Worm (Caenorhabditis elegans): ENCODE results near the gene nstp-6.
A peak's percentile ranks its signal among the peaks of the same experiment; 100 is the strongest.

nstp-6 gene

ce11 chrIV:3514467-3514866, 32.9 kb downstream of the nstp-6 start, which contains the start of gene tsg-101:
TSS of gene tsg-101 (minus strand) at chrIV:3514567.
- no peak for TF ChIP-seq nhr-76 (tag; optimal IDR thresholded peaks at IDR 0.05)

- TF ChIP-seq elt-1 (tag; optimal IDR thresholded peaks at IDR 0.05) (no peak), nfya-1 (tag; optimal IDR thresholded peaks at IDR 0.05; ENCODE audit: insufficient read depth) (no peak), nhr-25 (tag; optimal IDR thresholded peaks at IDR 0.05) (no peak), ama-1 (optimal IDR thresholded peaks at IDR 0.05) (no peak), ceh-82 (tag; optimal IDR thresholded peaks at IDR 0.05) (no peak), mdl-1 (tag; optimal IDR thresholded peaks at IDR 0.05) (no peak), lsy-12 (tag; optimal IDR thresholded peaks at IDR 0.05) (no peak), unc-39 (tag; optimal IDR thresholded peaks at IDR 0.05) (no peak), nhr-28 (tag; optimal IDR thresholded peaks at IDR 0.05) (no peak), lin-15B (tag; optimal IDR thresholded peaks at IDR 0.05) (no peak), daf-12 (tag; optimal IDR thresholded peaks at IDR 0.05) (no peak), aly-2 (tag; optimal IDR thresholded peaks at IDR 0.05) (no peak), jun-1 (tag; optimal IDR thresholded peaks at IDR 0.05) (no peak)
These were observed 37.8 kb downstream of the nstp-6 start, which contains the start of gene ced-10 for ce11 chrIV:3509477-3510063. TSS of gene ced-10 (minus strand) at chrIV:3509527.

ce11 chrIV:3505940-3506339, 41.5 kb downstream of the nstp-6 start:
- TF ChIP-seq pha-4 (tag; optimal IDR thresholded peaks at IDR 0.05): peak; percentile 6
- TF ChIP-seq nhr-25 (tag; optimal IDR thresholded peaks at IDR 0.05): no peak

- TF ChIP-seq ztf-4 (tag; optimal IDR thresholded peaks at IDR 0.05) (no peak), lsy-12 (tag; optimal IDR thresholded peaks at IDR 0.05) (no peak), ceh-28 (tag; optimal IDR thresholded peaks at IDR 0.05) (no peak)
These were observed 43.3 kb downstream of the nstp-6 start, which contains the start of gene srz-83 for ce11 chrIV:3504144-3504543. TSS of gene srz-83 (plus strand) at chrIV:3504444.

- TF ChIP-seq nhr-237 (tag; optimal IDR thresholded peaks at IDR 0.05): no peak
- TF ChIP-seq ztf-11 (tag; optimal IDR thresholded peaks at IDR 0.05): no peak
- no peak for TF ChIP-seq nhr-23 (tag; optimal IDR thresholded peaks at IDR 0.05)
- no peak for TF ChIP-seq skn-1 (tag; optimal IDR thresholded peaks at IDR 0.05)
- no peak for TF ChIP-seq nhr-28 (tag; optimal IDR thresholded peaks at IDR 0.05)
- no peak for TF ChIP-seq egl-5 (tag; optimal IDR thresholded peaks at IDR 0.05)
- no peak for TF ChIP-seq ama-1 (optimal IDR thresholded peaks at IDR 0.05)
- TF ChIP-seq ceh-82 (tag; optimal IDR thresholded peaks at IDR 0.05): no peak
- no peak for TF ChIP-seq ceh-28 (tag; optimal IDR thresholded peaks at IDR 0.05)
- no peak for TF ChIP-seq nfya-1 (tag; optimal IDR thresholded peaks at IDR 0.05; ENCODE audit: insufficient read depth)
- no peak for TF ChIP-seq elt-2 (tag; optimal IDR thresholded peaks at IDR 0.05)
These were observed 45.2 kb downstream of the nstp-6 start for ce11 chrIV:3501981-3502736.

ce11 chrIV:3497909-3498308, 49.5 kb downstream of the nstp-6 start, which contains the start of gene ceh-53:
TSS of gene ceh-53 (plus strand) at chrIV:3498209.
- no peak for TF ChIP-seq mml-1 (tag; optimal IDR thresholded peaks at IDR 0.05)
- TF ChIP-seq aly-2 (tag; optimal IDR thresholded peaks at IDR 0.05): no peak
- no peak for TF ChIP-seq unc-39 (tag; optimal IDR thresholded peaks at IDR 0.05)
- TF ChIP-seq egl-27 (tag; optimal IDR thresholded peaks at IDR 0.05): no peak
- no peak for TF ChIP-seq nhr-67 (tag; optimal IDR thresholded peaks at IDR 0.05)
- TF ChIP-seq jun-1 (tag; optimal IDR thresholded peaks at IDR 0.05): no peak
- TF ChIP-seq fkh-10 (GFP tag; optimal IDR thresholded peaks at IDR 0.05): no peak
- no peak for TF ChIP-seq snpc-4 (tag; optimal IDR thresholded peaks at IDR 0.05)
- TF ChIP-seq pha-4 (tag; optimal IDR thresholded peaks at IDR 0.05): no peak
- TF ChIP-seq daf-12 (tag; optimal IDR thresholded peaks at IDR 0.05): no peak
- TF ChIP-seq skn-1 (tag; optimal IDR thresholded peaks at IDR 0.05): no peak
- no peak for TF ChIP-seq egl-5 (tag; optimal IDR thresholded peaks at IDR 0.05)
- TF ChIP-seq nhr-11 (tag; optimal IDR thresholded peaks at IDR 0.05): no peak
- no peak for TF ChIP-seq nhr-23 (tag; optimal IDR thresholded peaks at IDR 0.05)

Data from whole organism, L3 larva.